Worm (Caenorhabditis elegans): ENCODE results near the gene T08E11.1.

DNA sequence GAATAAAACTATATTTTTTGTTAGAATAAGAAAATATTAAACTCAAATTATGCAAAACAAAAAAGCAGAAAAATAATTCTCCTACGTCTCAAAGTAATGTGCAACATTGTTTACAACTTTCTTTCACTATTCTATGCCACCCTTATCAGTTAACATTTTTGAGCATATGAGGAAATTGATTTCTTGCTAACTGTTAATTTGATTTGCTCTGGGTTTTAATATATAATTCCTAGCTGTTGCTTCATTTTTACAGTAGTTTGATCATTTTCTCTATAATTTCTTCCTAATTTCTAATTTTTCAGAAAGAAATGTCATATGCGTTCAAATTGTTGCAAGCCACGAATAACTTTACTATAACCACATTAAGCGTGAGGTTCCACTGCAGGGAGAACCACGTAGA is at the start of gene T08E11.1:
- TF ChIP-seq eor-1 (tag; optimal IDR thresholded peaks at IDR 0.05) = no peak
- TF ChIP-seq unc-62 (GFP tag; optimal IDR thresholded peaks at IDR 0.05) = no peak
- no peak for TF ChIP-seq daf-12 (tag; optimal IDR thresholded peaks at IDR 0.05)
